Worm (Caenorhabditis elegans) whole organism, midembryonic: ENCODE results near the gene srbc-17.

Source experiments
- cog-1 ChIP-seq: sonication (generic microtip); optimal IDR thresholded peaks from 2 replicates; lab custom pipeline; 2016; ENCODE audit warnings: missing genetic modification characterization, missing compliant biosample characterization
- flt-1 ChIP-seq: fragments of 200-800 bp; sonication (Bioruptor generic); IDR thresholded peaks from 2 replicates; pipeline ENCODE4 v1.3.6; 2022; ENCODE audit warnings: missing genetic modification characterization, missing compliant biosample characterization
- klf-2 ChIP-seq: fragments of 200-800 bp; sonication (Bioruptor generic); conservative IDR thresholded peaks from 2 replicates; pipeline ENCODE4 v1.3.6; 2022; ENCODE audit warnings: missing genetic modification reagents, missing genetic modification characterization, missing compliant biosample characterization
- med-1 ChIP-seq: sonication (generic microtip); optimal IDR thresholded peaks from 2 replicates; lab custom pipeline; 2017; ENCODE audit warnings: missing genetic modification characterization, mild to moderate bottlenecking, missing compliant biosample characterization, antibody characterized with exemption, missing genetic modification reagents; ENCODE audit not compliant: insufficient read depth
- tab-1 ChIP-seq: fragments of 200-800 bp; sonication (Bioruptor generic); IDR thresholded peaks from 2 replicates; pipeline ENCODE4 v1.3.6; 2022; ENCODE audit warnings: missing genetic modification characterization, missing compliant biosample characterization
- ztf-23 ChIP-seq: fragments of 200-800 bp; sonication (Bioruptor generic); IDR thresholded peaks from 2 replicates; pipeline ENCODE4 v1.3.6; 2022; ENCODE audit warnings: missing genetic modification reagents, missing genetic modification characterization, missing compliant biosample characterization

ce11 chrV:2166679-2167078 is 10.8 kb upstream of the srbc-17 start, which contains the start of gene srbc-19:
- TF ChIP-seq tab-1 (GFP tag; lab: Robert Waterston, UW) (no peak), ztf-23 (no peak), cog-1 (no peak), flt-1 (GFP tag; lab: Robert Waterston, UW) (no peak), klf-2 (no peak), med-1 (GFP tag; lab: Kevin White, UChicago) (no peak)
